Fruit fly (Drosophila melanogaster) whole organism, embryonic: Measurements from ENCODE around the gene CG43136.
A peak's percentile ranks its signal among the peaks of the same experiment; 100 is the strongest.

Experiments
- CG14441 ChIP-seq: fragments of 200-800 bp; sonication (Bioruptor generic); IDR thresholded peaks from 2 replicates; pipeline ENCODE4 v1.3.6; 2022; ENCODE audit warnings: missing biosample characterization, missing genetic modification characterization
- CG14860 ChIP-seq: fragments of 200-800 bp; sonication (Bioruptor generic); IDR thresholded peaks from 3 replicates; pipeline ENCODE4 v1.3.6; 2022; ENCODE audit warnings: missing biosample characterization, missing genetic modification characterization; ENCODE audit not compliant: partially characterized antibody
- CG2120 ChIP-seq: fragments of 200-800 bp; sonication (Bioruptor generic); optimal IDR thresholded peaks from 3 replicates; lab custom pipeline; 2016; ENCODE audit warnings: missing biosample characterization, missing genetic modification characterization
- CG2875 ChIP-seq: fragments of 200-800 bp; sonication (Bioruptor generic); optimal IDR thresholded peaks from 2 replicates; lab custom pipeline; 2017; ENCODE audit warnings: missing biosample characterization, mild to moderate bottlenecking, missing genetic modification characterization, missing genetic modification reagents
- CG30431 ChIP-seq: fragments of 200-800 bp; sonication (Bioruptor generic); optimal IDR thresholded peaks from 2 replicates; lab custom pipeline; 2017; ENCODE audit warnings: missing biosample characterization, missing genetic modification characterization
- CG32772 ChIP-seq: fragments of 200-800 bp; sonication (Bioruptor generic); IDR thresholded peaks from 2 replicates; pipeline ENCODE4 v1.3.6; 2022; ENCODE audit warnings: missing biosample characterization, missing genetic modification characterization
- CG3847 ChIP-seq: fragments of 200-800 bp; sonication (Bioruptor generic); IDR thresholded peaks from 2 replicates; pipeline ENCODE4 v1.3.6; 2022; ENCODE audit warnings: missing biosample characterization, missing genetic modification characterization
- CG7357 ChIP-seq: fragments of 200-800 bp; sonication (Bioruptor generic); IDR thresholded peaks from 3 replicates; pipeline ENCODE4 v1.3.6; 2022; ENCODE audit warnings: missing biosample characterization, missing genetic modification characterization
- CG7839 ChIP-seq: fragments of 200-800 bp; sonication (Bioruptor generic); optimal IDR thresholded peaks from 3 replicates; lab custom pipeline; 2018; ENCODE audit warnings: missing biosample characterization, mild to moderate bottlenecking, missing genetic modification characterization, moderate library complexity
- CG9727 ChIP-seq: fragments of 200-800 bp; sonication (Bioruptor generic); optimal IDR thresholded peaks from 3 replicates; lab custom pipeline; 2017; ENCODE audit warnings: missing biosample characterization, mild to moderate bottlenecking, missing genetic modification characterization
- CG9876 ChIP-seq: fragments of 200-800 bp; sonication (Bioruptor generic); optimal IDR thresholded peaks from 2 replicates; lab custom pipeline; 2016; ENCODE audit warnings: missing biosample characterization, missing genetic modification characterization
- E2f1 ChIP-seq: fragments of 200-800 bp; sonication (Bioruptor generic); IDR thresholded peaks from 2 replicates; pipeline ENCODE4 v1.3.6; 2022; ENCODE audit warnings: missing biosample characterization, missing genetic modification characterization
- Ets65A ChIP-seq: fragments of 200-800 bp; sonication (Bioruptor generic); peaks from one replicate; lab custom pipeline; 2016; ENCODE audit warnings: missing biosample characterization, missing genetic modification characterization
- Fer1 ChIP-seq: fragments of 200-800 bp; sonication (Bioruptor generic); optimal IDR thresholded peaks from 2 replicates; lab custom pipeline; 2017; ENCODE audit warnings: missing biosample characterization, mild to moderate bottlenecking, missing genetic modification characterization
- HLH3B ChIP-seq: fragments of 200-800 bp; sonication (Bioruptor generic); IDR thresholded peaks from 2 replicates; pipeline ENCODE4 v1.3.6; 2022; ENCODE audit warnings: missing biosample characterization, missing genetic modification characterization
- Hand ChIP-seq: fragments of 200-800 bp; sonication (Bioruptor generic); optimal IDR thresholded peaks from 2 replicates; lab custom pipeline; 2017; ENCODE audit warnings: mild to moderate bottlenecking, missing biosample characterization, missing genetic modification reagents, missing genetic modification characterization
- Hey ChIP-seq: fragments of 200-800 bp; sonication (Bioruptor generic); optimal IDR thresholded peaks from 3 replicates; lab custom pipeline; 2018; ENCODE audit warnings: missing biosample characterization, mild to moderate bottlenecking, missing genetic modification characterization
- HmgD ChIP-seq: fragments of 200-800 bp; sonication (Bioruptor generic); optimal IDR thresholded peaks from 3 replicates; lab custom pipeline; 2016; ENCODE audit warnings: missing biosample characterization, missing genetic modification characterization
- Hr51 ChIP-seq, 2 experiments: fragments of 200-800 bp; sonication (Bioruptor generic); optimal IDR thresholded peaks; 2 replicates in 1 of 2; 3 replicates in 1 of 2; lab custom pipeline; 2016 to 2018; ENCODE audit warnings: missing biosample characterization in 2 of 2, missing genetic modification characterization in 2 of 2, mild to moderate bottlenecking in 1 of 2, moderate library complexity in 1 of 2
- Med ChIP-seq: fragments of 200-800 bp; sonication (Bioruptor generic); peaks from one replicate; lab custom pipeline; 2016; ENCODE audit warnings: missing biosample characterization, missing genetic modification characterization, mild to moderate bottlenecking, inconsistent platforms, moderate library complexity
- Meics ChIP-seq: fragments of 200-800 bp; sonication (Bioruptor generic); optimal IDR thresholded peaks from 2 replicates; lab custom pipeline; 2017; ENCODE audit warnings: missing biosample characterization, mild to moderate bottlenecking, missing genetic modification characterization
- Nf-YB ChIP-seq: fragments of 200-800 bp; sonication (Bioruptor generic); optimal IDR thresholded peaks from 3 replicates; lab custom pipeline; 2019; ENCODE audit warnings: missing biosample characterization, mild to moderate bottlenecking, missing genetic modification characterization, moderate library complexity
- Oaz ChIP-seq: fragments of 200-800 bp; sonication (Bioruptor generic); IDR thresholded peaks from 2 replicates; pipeline ENCODE4 v1.3.6; 2022; ENCODE audit warnings: missing biosample characterization, missing genetic modification characterization
- Optix ChIP-seq: fragments of 200-800 bp; sonication (Bioruptor generic); IDR thresholded peaks from 3 replicates; pipeline ENCODE4 v1.3.6; 2022; ENCODE audit warnings: missing biosample characterization, missing genetic modification characterization
- Ptx1 ChIP-seq: fragments of 200-800 bp; sonication (Bioruptor generic); IDR thresholded peaks from 2 replicates; pipeline ENCODE4 v1.3.6; 2022; ENCODE audit warnings: missing biosample characterization, missing genetic modification characterization
- Side ChIP-seq: fragments of 200-800 bp; sonication (Bioruptor generic); optimal IDR thresholded peaks from 2 replicates; lab custom pipeline; 2016; ENCODE audit warnings: missing biosample characterization, missing genetic modification characterization
- Sox102F ChIP-seq: fragments of 200-800 bp; sonication (Bioruptor generic); optimal IDR thresholded peaks from 2 replicates; lab custom pipeline; 2018; ENCODE audit warnings: missing biosample characterization, mild to moderate bottlenecking, missing genetic modification characterization, moderate library complexity
- Xrp1 ChIP-seq: fragments of 200-800 bp; sonication (Bioruptor generic); IDR thresholded peaks from 2 replicates; pipeline ENCODE4 v1.3.6; 2022; ENCODE audit warnings: missing biosample characterization, missing genetic modification characterization
- bcd ChIP-seq: fragments of 200-800 bp; sonication (Bioruptor generic); optimal IDR thresholded peaks from 2 replicates; lab custom pipeline; 2017; ENCODE audit warnings: missing biosample characterization, mild to moderate bottlenecking, missing genetic modification characterization
- ci ChIP-seq: fragments of 200-800 bp; sonication (Bioruptor generic); IDR thresholded peaks from 3 replicates; pipeline ENCODE4 v1.3.6; 2022; ENCODE audit warnings: missing biosample characterization, missing genetic modification characterization
- crp ChIP-seq, 2 experiments: fragments of 200-800 bp; sonication (Bioruptor generic); optimal IDR thresholded peaks; 2 replicates in 1 of 2; 3 replicates in 1 of 2; lab custom pipeline; 2017; ENCODE audit warnings: missing biosample characterization in 2 of 2, missing genetic modification characterization in 2 of 2, mild to moderate bottlenecking in 1 of 2, moderate library complexity in 1 of 2
- cwo ChIP-seq: fragments of 200-800 bp; sonication (Bioruptor generic); optimal IDR thresholded peaks from 3 replicates; lab custom pipeline; 2017; ENCODE audit warnings: missing biosample characterization, missing genetic modification characterization, mild to moderate bottlenecking, moderate library complexity, missing genetic modification reagents
- dmrt99B ChIP-seq: fragments of 200-800 bp; sonication (Bioruptor generic); optimal IDR thresholded peaks from 2 replicates; lab custom pipeline; 2018; ENCODE audit warnings: missing biosample characterization, mild to moderate bottlenecking, missing genetic modification characterization, moderate library complexity
- dysf ChIP-seq: fragments of 200-800 bp; sonication (Bioruptor generic); IDR thresholded peaks from 3 replicates; pipeline ENCODE4 v1.3.6; 2022; ENCODE audit warnings: missing biosample characterization, missing genetic modification characterization
- emc ChIP-seq: fragments of 200-800 bp; sonication (Bioruptor generic); optimal IDR thresholded peaks from 2 replicates; lab custom pipeline; 2016; ENCODE audit warnings: missing biosample characterization, missing genetic modification characterization
- ewg ChIP-seq: fragments of 200-800 bp; sonication (Bioruptor generic); optimal IDR thresholded peaks from 3 replicates; lab custom pipeline; 2017; ENCODE audit warnings: mild to moderate bottlenecking, missing biosample characterization, missing genetic modification reagents, missing genetic modification characterization
- gce ChIP-seq: fragments of 200-800 bp; sonication (Bioruptor generic); IDR thresholded peaks from 3 replicates; pipeline ENCODE4 v1.3.6; 2022; ENCODE audit warnings: missing biosample characterization, missing genetic modification characterization
- gem ChIP-seq: fragments of 200-800 bp; sonication (Bioruptor generic); optimal IDR thresholded peaks from 2 replicates; lab custom pipeline; 2019; ENCODE audit warnings: missing biosample characterization, mild to moderate bottlenecking, missing genetic modification characterization, moderate library complexity
- gsb ChIP-seq: fragments of 200-800 bp; sonication (Bioruptor generic); IDR thresholded peaks from 2 replicates; pipeline ENCODE4 v1.3.6; 2022; ENCODE audit warnings: missing biosample characterization, missing genetic modification characterization
- gt ChIP-seq: fragments of 200-800 bp; sonication (Bioruptor generic); IDR thresholded peaks from 2 replicates; pipeline ENCODE4 v1.3.6; 2022; ENCODE audit warnings: missing biosample characterization, missing genetic modification characterization
- ind ChIP-seq: fragments of 200-800 bp; sonication (Bioruptor generic); optimal IDR thresholded peaks from 3 replicates; lab custom pipeline; 2016; ENCODE audit warnings: missing biosample characterization, missing genetic modification characterization
- ken ChIP-seq: fragments of 200-800 bp; sonication (Bioruptor generic); IDR thresholded peaks from 3 replicates; pipeline ENCODE4 v1.3.6; 2022; ENCODE audit warnings: missing biosample characterization, missing genetic modification characterization
- pnt ChIP-seq: fragments of 200-800 bp; sonication (Bioruptor generic); optimal IDR thresholded peaks from 3 replicates; lab custom pipeline; 2016; ENCODE audit warnings: missing biosample characterization, missing genetic modification characterization
- ranshi ChIP-seq: fragments of 200-800 bp; sonication (Bioruptor generic); IDR thresholded peaks from 2 replicates; pipeline ENCODE4 v1.3.6; 2022; ENCODE audit warnings: missing biosample characterization, missing genetic modification characterization
- sisA ChIP-seq: fragments of 200-800 bp; sonication (Bioruptor generic); IDR thresholded peaks from 2 replicates; pipeline ENCODE4 v1.3.6; 2022; ENCODE audit warnings: missing biosample characterization, missing genetic modification characterization
- slbo ChIP-seq: fragments of 200-800 bp; sonication (Bioruptor generic); IDR thresholded peaks from 2 replicates; pipeline ENCODE4 v1.3.6; 2022; ENCODE audit warnings: missing biosample characterization, missing genetic modification characterization
- tgo ChIP-seq: fragments of 200-800 bp; sonication (Bioruptor generic); IDR thresholded peaks from 3 replicates; pipeline ENCODE4 v1.3.6; 2022; ENCODE audit warnings: missing biosample characterization, missing genetic modification characterization
- trh ChIP-seq: fragments of 200-800 bp; sonication (Bioruptor generic); optimal IDR thresholded peaks from 2 replicates; lab custom pipeline; 2016; ENCODE audit warnings: missing biosample characterization, missing genetic modification characterization
- unc-4 ChIP-seq: fragments of 200-800 bp; sonication (Bioruptor generic); IDR thresholded peaks from 2 replicates; pipeline ENCODE4 v1.3.6; 2022; ENCODE audit warnings: missing biosample characterization, missing genetic modification characterization; ENCODE audit not compliant: partially characterized antibody
- unpg ChIP-seq: fragments of 200-800 bp; sonication (Bioruptor generic); optimal IDR thresholded peaks from 3 replicates; lab custom pipeline; 2018; ENCODE audit warnings: missing biosample characterization, mild to moderate bottlenecking, missing genetic modification characterization, moderate library complexity

The CG43136 gene

dm6 chrX:5847544-5847943 lies 6.0 kb upstream of the CG43136 start (continued):
- TF ChIP-seq crp (GFP tag; optimal IDR thresholded peaks at IDR 0.05; lab: Kevin White, UChicago) (no peak), Meics (peak; percentile 36), unpg (peak; percentile 5), CG2875 (GFP tag; lab: Kevin White, UChicago) (no peak), ind (GFP tag; lab: Kevin White, UChicago) (peak; percentile 6), emc (GFP tag; lab: Kevin White, UChicago) (no peak), Hand (peak; percentile 24), gsb (GFP tag; lab: Robert Waterston, UW) (0 out of 2 replicates have a peak, but pooled peaks have one; percentile 29), Sox102F (GFP tag; lab: Kevin White, UChicago) (peak; percentile 34), ken (GFP tag; lab: Robert Waterston, UW) (0 out of 3 replicates have a peak, but pooled peaks have one; percentile 36), CG2120 (GFP tag; lab: Kevin White, UChicago) (peak; percentile 56), tgo (GFP tag; lab: Robert Waterston, UW) (peak; percentile 34; the same call in 1 of the 3 replicates), CG3847 (GFP tag; lab: Robert Waterston, UW) (peak; percentile 16; the same call in 1 of the 2 replicates), HmgD (no peak), CG14860 (no peak), HLH3B (GFP tag; lab: Robert Waterston, UW) (peak; percentile 61), Fer1 (GFP tag; lab: Kevin White, UChicago) (peak; percentile 43), CG9727 (GFP tag; lab: Kevin White, UChicago) (peak; percentile 0), Oaz (0 out of 2 replicates have a peak, but pooled peaks have one; percentile 9), slbo (peak; percentile 69; the same call in 1 of the 2 replicates), Optix (peak; percentile 34; the same call in 2 of the 3 replicates), unc-4 (GFP tag; lab: Robert Waterston, UW) (no peak), CG7357 (GFP tag; lab: Robert Waterston, UW) (no peak), cwo (GFP tag; lab: Kevin White, UChicago) (peak; percentile 25), Ets65A (GFP tag; lab: Kevin White, UChicago) (peak; percentile 23), dmrt99B (peak; percentile 65), CG14441 (GFP tag; lab: Robert Waterston, UW) (0 out of 2 replicates have a peak, but pooled peaks have one; percentile 15), Hey (tag; lab: Kevin White, UChicago) (no peak), Side (GFP tag; lab: Kevin White, UChicago) (no peak), trh (no peak), pnt (GFP tag; lab: Kevin White, UChicago) (peak; percentile 6), CG7839 (tag; lab: Kevin White, UChicago) (peak; percentile 57), gce (GFP tag; lab: Robert Waterston, UW) (no peak), Nf-YB (no peak), CG32772 (GFP tag; lab: Robert Waterston, UW) (peak; percentile 28; the same call in 1 of the 2 replicates), E2f1 (GFP tag; lab: Robert Waterston, UW) (peak; percentile 42; the same call in 1 of the 2 replicates), Med (GFP tag; lab: Kevin White, UChicago) (peak; percentile 78), ewg (GFP tag; lab: Kevin White, UChicago) (no peak), ci (GFP tag; lab: Robert Waterston, UW) (peak; percentile 64; the same call in 2 of the 3 replicates), gem (peak; percentile 38), sisA (GFP tag; lab: Robert Waterston, UW) (peak; percentile 30; the same call in 1 of the 2 replicates), bcd (GFP tag; lab: Kevin White, UChicago) (peak; percentile 25), Xrp1 (GFP tag; lab: Robert Waterston, UW) (peak; percentile 47; the same call in 1 of the 2 replicates), ranshi (GFP tag; lab: Robert Waterston, UW) (0 out of 2 replicates have a peak, but pooled peaks have one; percentile 23), Ptx1 (GFP tag; lab: Robert Waterston, UW) (peak; percentile 59), gt (GFP tag; lab: Robert Waterston, UW) (no peak), Hr51 (GFP tag; optimal IDR thresholded peaks at IDR 0.05; lab: Kevin White, UChicago) (peak in 1 of 2 experiments; percentile 32), dysf (GFP tag; lab: Robert Waterston, UW) (peak; percentile 58; the same call in 2 of the 3 replicates), CG30431 (no peak), CG9876 (GFP tag; lab: Kevin White, UChicago) (no peak)
